Fruit fly (Drosophila melanogaster): ENCODE measurements around the gene Ube4A.

Gene Ube4A

DNA sequence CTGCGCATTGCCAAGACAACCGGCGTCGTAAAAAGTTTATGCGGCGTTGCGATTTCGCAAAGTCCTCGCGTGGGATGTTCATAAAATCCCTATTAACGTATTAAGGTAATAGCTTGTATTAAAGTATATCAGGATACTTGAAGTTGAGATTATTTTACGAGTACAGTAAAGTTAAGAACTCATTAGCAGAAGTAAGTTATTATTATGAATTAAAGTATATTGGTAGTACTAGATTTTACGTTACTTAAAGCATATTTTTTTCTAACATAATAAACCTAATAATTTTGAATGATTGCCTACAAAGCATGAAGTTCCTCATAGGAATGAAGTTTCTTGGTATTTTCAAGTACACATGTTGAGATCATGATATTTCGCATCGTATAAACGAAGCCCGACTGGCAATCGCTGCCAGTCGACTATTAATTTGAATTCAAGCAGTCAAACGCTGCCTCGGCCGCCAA, 35.5 kb downstream of the Ube4A start:
- no peak for TF ChIP-seq CG17801 (GFP tag; optimal IDR thresholded peaks at IDR 0.05; ENCODE audit: partially characterized antibody)

DNA sequence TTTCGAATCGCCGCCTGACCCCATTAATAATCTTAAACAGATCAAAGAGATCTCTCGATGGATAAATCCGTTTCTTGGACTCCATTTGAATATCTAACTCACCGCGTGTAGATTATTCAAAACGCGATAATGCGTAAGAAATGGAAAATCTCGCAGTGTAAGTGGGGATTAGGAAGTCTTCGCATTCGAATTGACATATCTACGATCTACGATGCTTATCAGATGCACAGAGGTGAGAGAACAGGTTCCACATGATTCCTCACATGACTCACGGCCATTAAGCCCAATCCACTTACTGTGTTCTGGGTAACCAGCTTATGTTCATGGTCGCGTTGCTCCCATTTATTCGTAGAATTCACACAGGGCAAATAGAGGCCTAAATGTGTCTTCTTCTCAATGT, 37.9 kb downstream of the Ube4A start:
- no peak for TF ChIP-seq CG17801 (GFP tag; optimal IDR thresholded peaks at IDR 0.05; ENCODE audit: partially characterized antibody)

DNA sequence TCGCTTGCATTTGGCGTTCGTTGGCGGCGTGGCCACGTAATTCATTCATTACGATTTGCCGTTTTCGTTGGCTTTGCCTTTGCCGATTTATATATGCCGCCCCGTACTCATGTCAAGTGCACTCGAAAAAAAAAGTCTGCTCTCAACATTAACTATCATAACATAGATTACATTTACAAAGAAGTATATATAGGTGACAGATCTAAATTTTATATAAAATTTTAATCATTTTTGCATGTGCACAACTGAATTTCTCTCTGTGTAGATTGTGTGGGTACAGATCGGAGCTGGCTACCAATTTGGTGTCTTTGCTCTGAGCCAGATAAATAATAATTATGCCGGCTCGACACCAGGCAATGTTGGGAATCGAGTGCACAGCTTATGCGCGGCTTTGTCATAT, 40.1 kb downstream of the Ube4A start:
- no peak for TF ChIP-seq CG17801 (GFP tag; optimal IDR thresholded peaks at IDR 0.05; ENCODE audit: partially characterized antibody)

DNA sequence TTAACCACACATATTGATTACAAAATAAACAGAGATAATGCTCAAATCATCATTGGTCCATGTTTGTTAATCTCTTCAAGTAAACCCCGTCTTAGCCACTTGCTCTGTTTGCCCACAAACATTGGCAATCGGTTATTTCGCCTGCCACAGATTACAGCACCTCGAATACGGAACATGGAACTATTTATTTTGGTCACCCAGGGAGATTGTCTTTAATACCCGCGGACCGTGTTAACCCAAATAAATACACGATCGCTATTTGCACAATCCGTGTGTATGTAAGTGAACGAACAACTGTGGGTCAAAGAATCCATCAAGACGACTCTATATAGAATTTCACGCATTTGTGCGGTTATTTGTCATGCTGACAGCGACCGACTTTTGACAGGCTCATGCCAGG, 42.4 kb downstream of the Ube4A start:
- no peak for TF ChIP-seq CG17801 (GFP tag; optimal IDR thresholded peaks at IDR 0.05; ENCODE audit: partially characterized antibody)

dm6 chr2L:6701409-6702199, 43.3 kb downstream of the Ube4A start:
- no peak for TF ChIP-seq CG17801 (GFP tag; optimal IDR thresholded peaks at IDR 0.05; ENCODE audit: partially characterized antibody)

DNA sequence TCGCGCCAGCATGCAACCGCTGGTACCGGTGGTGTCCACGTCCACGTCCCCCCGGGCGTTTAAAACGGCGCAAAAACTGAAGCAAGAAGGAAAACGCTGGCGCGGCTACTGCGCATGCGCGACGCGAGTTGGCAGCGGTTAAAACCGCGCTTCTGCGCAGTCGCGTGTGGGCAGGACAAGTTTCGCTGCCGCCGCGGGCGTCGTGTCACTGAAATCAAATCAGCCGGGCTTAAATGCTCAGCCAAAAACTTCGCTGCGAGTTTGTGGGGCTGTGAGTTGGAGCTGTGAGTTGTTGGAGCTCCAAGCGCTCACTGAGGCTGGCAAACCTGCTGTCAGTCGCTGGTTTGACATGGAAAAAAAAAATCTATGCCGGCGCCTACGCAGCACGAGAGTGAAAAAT, 46.8 kb downstream of the Ube4A start:
- no peak for TF ChIP-seq CG17801 (GFP tag; optimal IDR thresholded peaks at IDR 0.05; ENCODE audit: partially characterized antibody)

dm6 chr2L:6706368-6706919, 48.1 kb downstream of the Ube4A start:
- TF ChIP-seq CG17801 (GFP tag; optimal IDR thresholded peaks at IDR 0.05; ENCODE audit: partially characterized antibody), result no peak

DNA sequence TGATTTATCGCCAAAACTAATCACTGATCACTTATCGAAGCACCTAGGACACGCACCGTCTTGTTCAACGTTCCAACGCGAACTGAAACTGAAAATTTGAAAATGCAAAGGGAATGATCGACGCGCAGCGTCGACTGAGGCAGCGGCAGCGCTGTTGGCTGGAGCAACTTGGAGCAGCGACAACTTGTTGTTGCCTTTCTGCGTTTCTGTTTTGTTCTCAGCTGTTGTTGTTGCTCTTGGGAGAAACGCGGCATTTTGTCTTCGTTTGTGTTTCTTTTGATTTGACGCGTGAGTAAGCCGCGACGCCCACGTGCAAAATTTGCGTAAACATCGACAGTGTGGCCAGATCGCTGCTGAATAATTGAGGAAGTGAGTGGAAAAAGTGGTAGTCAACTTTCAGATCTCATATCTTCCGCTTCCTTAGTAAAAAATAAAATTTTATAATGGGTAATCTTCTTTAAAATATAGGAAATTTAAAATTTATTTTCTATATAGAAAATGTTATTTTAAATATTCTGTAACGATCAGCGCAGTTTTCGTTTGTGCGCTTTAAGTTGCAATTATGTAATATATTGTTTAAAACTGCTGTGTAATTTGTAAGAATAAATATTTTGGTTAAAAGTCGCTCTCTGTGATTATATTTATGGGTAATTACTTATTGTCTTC, 50.8 kb downstream of the Ube4A start, which contains the start of gene Tsp:
Tsp (minus strand) TSS at position 90 of the 666 bp plus-strand sequence.
- no peak for TF ChIP-seq CG17801 (GFP tag; optimal IDR thresholded peaks at IDR 0.05; ENCODE audit: partially characterized antibody)
